Worm (Caenorhabditis elegans): ENCODE data around the gene cyp-33C12.

The cyp-33C12 gene

ce11 chrV:2216927-2217326 is 12.7 kb upstream of the cyp-33C12 start:
- TF ChIP-seq dao-5 (tag; optimal IDR thresholded peaks at IDR 0.05): no peak
- no peak for TF ChIP-seq W03F9.2 (tag; optimal IDR thresholded peaks at IDR 0.05)
- TF ChIP-seq him-1 (tag; optimal IDR thresholded peaks at IDR 0.05): no peak

ce11 chrV:2215352-2215751 is 11.2 kb upstream of the cyp-33C12 start, which contains the start of gene nstp-8:
nstp-8 (plus strand) TSS chrV:2215652.
- TF ChIP-seq dao-5 (tag; optimal IDR thresholded peaks at IDR 0.05) (no peak), W03F9.2 (tag; optimal IDR thresholded peaks at IDR 0.05) (no peak), him-1 (tag; optimal IDR thresholded peaks at IDR 0.05) (no peak)

DNA sequence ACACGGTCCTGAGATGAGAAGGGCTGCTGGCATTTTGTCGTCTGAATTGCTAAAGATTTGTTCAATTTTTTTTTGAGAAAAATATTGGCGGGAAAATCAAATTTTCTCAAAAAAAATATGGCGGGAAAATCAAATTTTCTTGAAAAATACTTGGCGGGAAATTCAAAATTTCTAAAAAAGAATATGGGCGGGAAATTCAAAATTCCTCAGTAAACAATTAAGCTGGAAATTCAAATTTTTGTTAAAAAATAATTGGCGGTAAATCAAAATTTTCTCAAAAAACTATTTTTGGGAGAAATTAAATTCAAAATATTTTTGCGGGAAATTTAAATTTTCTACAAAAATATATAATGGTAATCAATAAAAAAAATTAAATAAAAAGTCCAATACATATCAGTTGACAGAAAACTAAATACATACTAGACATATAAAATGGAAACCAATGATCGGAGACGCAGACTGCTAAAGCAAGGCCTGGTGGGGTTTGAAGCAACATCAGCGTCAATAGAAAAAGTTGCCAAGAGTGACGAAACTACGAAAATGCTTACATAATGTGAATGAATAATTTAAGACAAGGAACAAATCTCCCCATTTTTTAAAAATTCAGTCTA is 10.3 kb upstream of the cyp-33C12 start, which contains the start of gene nhr-184:
nhr-184 (minus strand) TSS at position 51 of the 611 bp plus-strand sequence.
- TF ChIP-seq dao-5 (tag; optimal IDR thresholded peaks at IDR 0.05): no peak
- peak; percentile 33 for TF ChIP-seq W03F9.2 (tag; optimal IDR thresholded peaks at IDR 0.05)

ce11 chrV:2211936-2212335 is 7.7 kb upstream of the cyp-33C12 start, which contains the start of gene nhr-133:
nhr-133 (minus strand) TSS chrV:2212118.
- no peak for TF ChIP-seq him-1 (tag; optimal IDR thresholded peaks at IDR 0.05)

DNA sequence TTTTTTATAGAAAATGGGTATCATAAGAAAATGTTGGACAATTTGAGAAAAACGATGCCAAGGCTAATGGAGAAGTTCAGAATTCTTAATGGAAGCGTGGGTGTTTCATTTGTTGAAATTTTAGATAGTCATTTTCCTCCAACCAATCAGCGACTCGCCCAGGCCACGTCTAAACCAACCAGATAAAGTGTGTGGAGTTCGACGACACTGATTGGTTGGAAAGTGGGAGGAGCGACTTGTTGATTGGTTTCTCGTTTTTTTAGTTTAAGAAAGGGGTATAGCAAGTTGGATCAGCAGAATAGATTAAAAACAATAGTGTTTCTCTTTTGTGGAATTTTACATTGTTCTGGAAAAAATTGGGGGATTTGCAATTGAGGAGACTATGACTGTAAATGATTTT is 3.3 kb upstream of the cyp-33C12 start:
- TF ChIP-seq him-1 (tag; optimal IDR thresholded peaks at IDR 0.05) (no peak), W03F9.2 (tag; optimal IDR thresholded peaks at IDR 0.05) (no peak), dao-5 (tag; optimal IDR thresholded peaks at IDR 0.05) (no peak)

- TF ChIP-seq him-1 (tag; optimal IDR thresholded peaks at IDR 0.05): no peak
- TF ChIP-seq dao-5 (tag; optimal IDR thresholded peaks at IDR 0.05): no peak
- no peak for TF ChIP-seq W03F9.2 (tag; optimal IDR thresholded peaks at IDR 0.05)
These were observed 2.6 kb upstream of the cyp-33C12 start, which contains the start of gene svh-11 for ce11 chrV:2206801-2207200. svh-11 (plus strand) TSS chrV:2207101.

ce11 chrV:2206181-2206580 is 2.0 kb upstream of the cyp-33C12 start, which contains the start of gene srt-40:
srt-40 (minus strand) TSS chrV:2206281.
- TF ChIP-seq him-1 (tag; optimal IDR thresholded peaks at IDR 0.05) (no peak), dao-5 (tag; optimal IDR thresholded peaks at IDR 0.05) (no peak), W03F9.2 (tag; optimal IDR thresholded peaks at IDR 0.05) (no peak)

ce11 chrV:2201240-2201639 is 3.0 kb downstream of the cyp-33C12 start, which contains the start of gene cyp-32B1:
cyp-32B1 (minus strand) TSS chrV:2201415.
- TF ChIP-seq W03F9.2 (tag; optimal IDR thresholded peaks at IDR 0.05): no peak
- no peak for TF ChIP-seq dao-5 (tag; optimal IDR thresholded peaks at IDR 0.05)
- no peak for TF ChIP-seq him-1 (tag; optimal IDR thresholded peaks at IDR 0.05)

- no peak for TF ChIP-seq dao-5 (tag; optimal IDR thresholded peaks at IDR 0.05)
These were observed 3.8 kb downstream of the cyp-33C12 start for ce11 chrV:2200402-2200801.

DNA sequence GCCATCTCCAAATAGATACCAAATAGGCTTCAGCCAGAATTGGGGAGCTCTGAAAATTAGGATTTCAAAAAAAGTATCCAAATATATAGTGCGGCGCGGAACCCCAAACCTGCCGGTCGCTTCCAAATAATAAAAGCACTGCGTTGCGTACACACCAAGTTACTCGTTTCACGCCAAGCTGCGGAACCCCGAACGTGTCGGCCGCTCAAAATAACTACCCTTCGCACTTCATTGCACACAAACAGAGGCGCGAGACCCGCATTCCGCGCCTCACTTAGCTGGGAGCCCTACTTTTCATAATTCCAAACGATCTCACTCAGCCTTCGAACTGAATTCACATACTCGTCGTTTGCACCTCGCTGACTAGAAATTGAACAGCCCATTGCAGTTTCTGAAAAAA is 4.6 kb downstream of the cyp-33C12 start:
- TF ChIP-seq dao-5 (tag; optimal IDR thresholded peaks at IDR 0.05) (no peak), W03F9.2 (tag; optimal IDR thresholded peaks at IDR 0.05) (no peak), him-1 (tag; optimal IDR thresholded peaks at IDR 0.05) (no peak)

- TF ChIP-seq W03F9.2 (tag; optimal IDR thresholded peaks at IDR 0.05) (no peak), dao-5 (tag; optimal IDR thresholded peaks at IDR 0.05) (no peak), him-1 (tag; optimal IDR thresholded peaks at IDR 0.05) (no peak)
These were observed 12.1 kb downstream of the cyp-33C12 start, which contains the start of gene nhr-13 for ce11 chrV:2192117-2192516. nhr-13 (plus strand) TSS chrV:2192485.

ce11 chrV:2191122-2191521 is 13.1 kb downstream of the cyp-33C12 start, which contains the start of gene srbc-42:
srbc-42 (minus strand) TSS chrV:2191222.
- TF ChIP-seq W03F9.2 (tag; optimal IDR thresholded peaks at IDR 0.05): no peak
- TF ChIP-seq him-1 (tag; optimal IDR thresholded peaks at IDR 0.05): no peak
- TF ChIP-seq dao-5 (tag; optimal IDR thresholded peaks at IDR 0.05): no peak

ce11 chrV:2190383-2190782 is 13.8 kb downstream of the cyp-33C12 start:
- TF ChIP-seq him-1 (tag; optimal IDR thresholded peaks at IDR 0.05) (no peak), dao-5 (tag; optimal IDR thresholded peaks at IDR 0.05) (no peak), W03F9.2 (tag; optimal IDR thresholded peaks at IDR 0.05) (no peak)

- no peak for TF ChIP-seq W03F9.2 (tag; optimal IDR thresholded peaks at IDR 0.05)
These were observed 16.3 kb downstream of the cyp-33C12 start, which contains the start of gene Y5H2B.3 for ce11 chrV:2187864-2188345. Y5H2B.3 (plus strand) TSS chrV:2188295.

DNA sequence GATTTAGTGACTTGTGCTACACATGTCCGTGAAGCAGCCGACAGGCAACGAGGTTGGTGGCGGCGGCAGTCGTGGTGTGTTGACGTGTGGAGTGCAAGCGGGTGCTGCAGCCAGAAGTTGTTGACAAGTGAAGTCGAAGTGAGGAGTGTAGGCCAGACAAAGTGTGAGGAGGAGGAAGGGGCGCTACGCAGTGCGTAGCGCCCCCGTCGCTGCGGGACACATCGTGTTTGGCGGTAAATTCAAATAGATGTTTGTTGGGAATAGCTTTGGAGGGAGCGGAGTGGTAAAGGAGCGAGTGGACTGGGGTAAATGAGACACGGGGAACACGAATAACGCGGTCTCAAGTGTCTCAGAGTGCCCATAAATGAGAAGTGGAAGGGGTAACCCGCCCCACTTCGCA is 18.7 kb downstream of the cyp-33C12 start:
- TF ChIP-seq W03F9.2 (tag; optimal IDR thresholded peaks at IDR 0.05) (no peak), him-1 (tag; optimal IDR thresholded peaks at IDR 0.05) (no peak), dao-5 (tag; optimal IDR thresholded peaks at IDR 0.05) (no peak)
